Fruit fly (Drosophila melanogaster) S2 (cell line): ENCODE results near the gene CG43894.

Experiments used
- CG8478 ChIP-seq: fragments of >200 bp; optimal IDR thresholded peaks from 2 replicates; lab custom pipeline; 2018
- CTCF ChIP-seq, 2 experiments: fragments of >200 bp; optimal IDR thresholded peaks; 2 replicates each; lab custom pipeline; 2018

DNA sequence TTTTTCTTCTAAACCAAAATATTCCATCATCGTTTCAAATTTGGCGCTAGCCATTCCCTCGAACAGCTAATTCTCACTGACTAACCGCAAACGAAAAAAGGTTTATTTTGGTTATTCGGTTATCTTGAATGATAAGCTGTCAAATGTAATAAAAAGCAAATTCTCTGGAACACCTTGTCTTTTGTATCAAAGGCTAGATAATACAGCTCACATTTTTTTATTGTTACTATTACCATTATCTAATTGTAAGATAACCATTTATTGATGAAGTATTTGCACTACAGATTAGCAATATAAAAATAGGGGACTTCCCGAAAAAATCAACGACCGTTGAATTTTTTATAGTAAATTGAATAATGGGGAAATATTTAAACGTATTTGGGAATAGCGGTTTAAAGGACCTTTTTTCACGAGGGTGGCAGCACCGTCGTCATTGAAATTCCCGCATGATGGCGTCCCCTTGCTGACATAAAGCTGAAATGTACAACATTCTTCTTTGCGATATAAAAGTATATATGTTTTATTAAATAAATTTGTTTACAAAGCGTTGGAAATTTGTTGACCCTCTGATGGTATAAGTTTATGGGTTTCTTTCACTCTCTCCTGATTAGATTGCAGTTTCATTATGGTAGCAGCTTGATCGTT lies 28.2 kb upstream of the CG43894 start, which contains the start of gene CG32107:
- TF ChIP-seq CTCF (optimal IDR thresholded peaks at IDR 0.05; lab: Kevin White, UChicago) = peak; percentile 78 to 94
- TF ChIP-seq CG8478 = no peak
